Worm (Caenorhabditis elegans): Measurements from ENCODE around the gene srd-67.
A peak's percentile ranks its signal among the peaks of the same experiment; 100 is the strongest.

Gene srd-67

DNA sequence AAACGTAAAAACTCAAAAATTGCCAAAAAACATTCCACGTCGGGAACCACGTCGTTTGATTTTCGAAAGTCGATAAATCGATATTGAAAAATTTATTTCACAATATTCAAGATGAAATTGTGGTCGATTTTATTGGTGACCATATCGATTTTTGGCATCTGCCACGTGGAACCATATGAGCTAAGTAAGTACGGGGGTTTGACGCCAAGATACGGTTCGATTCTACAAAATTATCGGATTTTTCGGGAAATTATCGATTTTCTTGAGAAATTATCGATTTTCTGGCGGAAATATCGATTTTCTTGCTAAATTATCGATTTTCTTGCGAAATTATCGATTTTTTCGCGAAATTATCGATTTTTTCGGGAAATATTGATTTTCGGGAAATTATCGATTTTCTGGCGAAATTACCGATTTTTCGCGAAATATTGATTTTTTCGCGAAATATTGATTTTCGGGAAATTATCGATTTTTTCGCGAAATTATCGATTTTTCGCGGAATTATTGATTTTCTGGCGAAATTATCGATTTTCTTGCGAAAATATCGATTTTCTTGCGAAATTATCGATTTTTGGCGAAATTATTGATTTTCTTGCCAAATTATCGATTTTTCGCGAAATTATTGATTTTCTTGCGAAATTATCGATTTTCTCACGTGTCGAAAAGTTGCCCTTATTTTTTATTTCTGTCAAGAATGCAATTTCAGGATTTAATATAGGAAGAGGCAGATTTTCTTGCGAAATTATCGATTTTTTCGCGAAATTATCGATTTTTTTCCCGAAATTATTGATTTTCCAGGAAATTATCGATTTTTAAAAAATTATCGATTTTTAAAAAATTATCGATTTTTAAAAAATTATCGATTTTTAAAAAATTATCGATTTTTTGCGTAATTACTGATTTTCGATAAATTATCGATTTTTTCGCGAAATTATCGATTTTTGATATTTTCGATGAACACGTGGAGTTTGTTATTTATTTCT lies 36.6 kb upstream of the srd-67 start, which contains the start of gene Y54F10BM.3:
Gene Y54F10BM.3 (plus strand): TSS at position 51 of the 983 bp plus-strand sequence.
- TF ChIP-seq snpc-4 (tag; optimal IDR thresholded peaks at IDR 0.05), result no peak
- TF ChIP-seq ceh-39 (tag; optimal IDR thresholded peaks at IDR 0.05), result peak; percentile 25
- no peak for TF ChIP-seq nhr-76 (tag; optimal IDR thresholded peaks at IDR 0.05)
- peak; percentile 23 for TF ChIP-seq sptf-1 (tag; optimal IDR thresholded peaks at IDR 0.05)
- TF ChIP-seq ham-2 (GFP tag; optimal IDR thresholded peaks at IDR 0.05), result no peak
- TF ChIP-seq ceh-43 (GFP tag; optimal IDR thresholded peaks at IDR 0.05), result no peak
- TF ChIP-seq sem-2 (GFP tag; optimal IDR thresholded peaks at IDR 0.05), result no peak
- no peak for TF ChIP-seq zip-8 (tag; optimal IDR thresholded peaks at IDR 0.05)

DNA sequence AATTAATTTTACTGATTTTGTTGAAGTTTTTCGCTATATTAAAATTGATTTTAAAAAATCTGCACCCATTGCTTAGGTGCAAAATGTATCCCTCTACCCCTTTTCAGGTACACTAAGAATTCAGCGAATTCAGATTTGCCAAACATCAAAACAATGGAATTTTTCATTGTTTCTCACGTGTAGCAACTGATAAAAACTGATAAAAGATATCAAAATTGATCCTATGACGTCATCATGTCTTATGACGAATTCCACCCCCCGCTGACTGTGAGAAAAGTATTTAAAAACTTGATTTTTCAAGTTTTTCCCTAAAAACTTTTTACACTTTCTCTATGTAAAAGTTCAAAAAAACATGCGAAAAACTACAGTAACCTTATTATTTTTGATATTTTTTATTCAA lies 34.9 kb upstream of the srd-67 start, which contains the start of gene Y54F10BM.22:
Gene Y54F10BM.22 (plus strand): TSS at position 331 of the 400 bp plus-strand sequence.
- TF ChIP-seq zip-8 (tag; optimal IDR thresholded peaks at IDR 0.05) (peak; percentile 8), tbx-8 (GFP tag; optimal IDR thresholded peaks at IDR 0.05) (no peak)

DNA sequence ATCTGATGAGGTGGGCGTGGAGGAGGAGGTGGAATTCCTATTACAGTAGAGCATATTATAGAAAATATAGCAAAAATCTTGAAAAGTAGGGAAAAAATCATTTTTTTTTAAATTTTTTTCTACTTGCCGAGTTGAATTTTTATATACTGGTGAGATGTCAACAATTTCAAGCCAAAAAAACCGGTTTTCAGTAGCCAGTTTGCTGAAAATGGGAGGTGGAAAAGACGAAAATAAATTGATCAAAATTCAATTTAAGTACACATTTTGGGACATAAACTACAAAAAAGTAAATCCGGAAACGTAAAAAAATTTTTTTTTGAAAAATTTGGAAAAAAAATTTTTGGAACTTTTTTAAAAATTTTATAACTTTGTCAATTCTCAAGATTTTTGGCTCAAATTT lies 33.8 kb upstream of the srd-67 start, which contains the start of gene Y54F10BM.23:
Gene Y54F10BM.23 (minus strand): TSS at position 101 of the 400 bp plus-strand sequence.
- TF ChIP-seq ceh-43 (GFP tag; optimal IDR thresholded peaks at IDR 0.05) (no peak), lin-13 (tag; optimal IDR thresholded peaks at IDR 0.05) (no peak), ces-1 (GFP tag; optimal IDR thresholded peaks at IDR 0.05) (no peak), ham-2 (GFP tag; optimal IDR thresholded peaks at IDR 0.05) (no peak), lin-32 (GFP tag; optimal IDR thresholded peaks at IDR 0.05) (no peak), nhr-237 (tag; optimal IDR thresholded peaks at IDR 0.05) (no peak), ztf-11 (tag; optimal IDR thresholded peaks at IDR 0.05) (no peak), mls-2 (tag; optimal IDR thresholded peaks at IDR 0.05) (no peak), drap-1 (GFP tag; optimal IDR thresholded peaks at IDR 0.05) (no peak), cnd-1 (tag; optimal IDR thresholded peaks at IDR 0.05) (no peak), unc-39 (tag; optimal IDR thresholded peaks at IDR 0.05) (no peak), nhr-2 (tag; optimal IDR thresholded peaks at IDR 0.05) (no peak), blmp-1 (tag; optimal IDR thresholded peaks at IDR 0.05) (no peak), unc-120 (tag; optimal IDR thresholded peaks at IDR 0.05; ENCODE audit: poor library complexity, severe bottlenecking) (no peak), nhr-12 (tag; optimal IDR thresholded peaks at IDR 0.05) (no peak), mab-5 (tag; optimal IDR thresholded peaks at IDR 0.05) (no peak), nhr-28 (tag; optimal IDR thresholded peaks at IDR 0.05) (no peak), tbx-8 (GFP tag; optimal IDR thresholded peaks at IDR 0.05) (no peak), flh-1 (GFP tag; optimal IDR thresholded peaks at IDR 0.05) (no peak), hlh-1 (tag; optimal IDR thresholded peaks at IDR 0.05) (no peak)

DNA sequence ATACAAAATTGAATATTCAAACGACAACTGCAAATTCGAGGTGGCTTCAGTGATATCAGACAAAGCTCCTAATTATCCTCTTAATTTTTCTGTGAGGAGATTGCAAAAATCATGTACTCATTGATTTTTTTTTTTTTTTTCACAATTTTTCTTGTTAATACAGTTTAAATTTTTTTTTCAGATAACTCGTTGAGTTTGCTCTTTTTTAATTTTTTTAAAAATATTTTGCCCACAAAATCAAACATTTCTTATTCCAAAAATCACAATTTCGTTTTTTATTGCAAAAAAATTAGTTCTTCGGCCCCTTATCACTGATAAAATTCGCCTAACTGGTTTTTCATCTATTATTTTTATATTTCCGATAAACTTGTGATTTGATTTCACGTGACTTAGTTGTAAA lies 31.2 kb upstream of the srd-67 start, which contains the start of gene Y54F10BM.21:
Gene Y54F10BM.21 (plus strand): TSS at position 301 of the 400 bp plus-strand sequence.
- no peak for TF ChIP-seq cnd-1 (tag; optimal IDR thresholded peaks at IDR 0.05)
- TF ChIP-seq hlh-1 (tag; optimal IDR thresholded peaks at IDR 0.05), result no peak
- TF ChIP-seq mab-5 (tag; optimal IDR thresholded peaks at IDR 0.05), result no peak
- no peak for TF ChIP-seq mls-2 (tag; optimal IDR thresholded peaks at IDR 0.05)
- TF ChIP-seq unc-120 (tag; optimal IDR thresholded peaks at IDR 0.05; ENCODE audit: poor library complexity, severe bottlenecking), result no peak
- no peak for TF ChIP-seq elt-1 (tag; optimal IDR thresholded peaks at IDR 0.05; ENCODE audit: borderline replicate concordance, insufficient read depth)
- no peak for TF ChIP-seq unc-39 (tag; optimal IDR thresholded peaks at IDR 0.05)
- no peak for TF ChIP-seq nhr-2 (tag; optimal IDR thresholded peaks at IDR 0.05)
- TF ChIP-seq sem-2 (GFP tag; optimal IDR thresholded peaks at IDR 0.05), result no peak
- no peak for TF ChIP-seq lsy-2 (tag; optimal IDR thresholded peaks at IDR 0.05)
- TF ChIP-seq pha-4 (tag; optimal IDR thresholded peaks at IDR 0.05), result no peak
- no peak for TF ChIP-seq snpc-4 (tag; optimal IDR thresholded peaks at IDR 0.05)
- TF ChIP-seq ces-1 (GFP tag; optimal IDR thresholded peaks at IDR 0.05), result no peak
- TF ChIP-seq ztf-11 (tag; optimal IDR thresholded peaks at IDR 0.05), result no peak
- no peak for TF ChIP-seq ceh-43 (GFP tag; optimal IDR thresholded peaks at IDR 0.05)

DNA sequence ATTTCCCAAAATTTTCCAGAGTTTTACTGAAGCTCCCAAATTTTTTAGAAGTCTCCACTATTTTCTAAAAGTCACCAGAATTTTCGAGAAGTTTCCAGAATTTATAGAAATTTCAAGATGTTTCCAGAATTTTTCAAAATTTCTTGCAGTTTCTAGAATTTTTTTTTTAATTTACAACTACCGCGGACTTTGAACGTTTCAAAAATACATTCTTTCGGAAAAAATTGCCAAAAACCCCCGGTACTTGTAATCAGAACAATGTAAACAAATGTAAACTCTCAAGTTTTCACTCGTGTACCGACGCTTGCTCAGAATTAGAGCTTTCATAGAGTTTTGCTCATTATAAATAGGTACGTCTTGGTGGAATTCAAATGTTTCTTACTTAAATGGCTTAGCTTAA lies 27.1 kb upstream of the srd-67 start, which contains the start of gene fbxa-39:
Gene fbxa-39 (plus strand): TSS at position 301 of the 400 bp plus-strand sequence.
- TF ChIP-seq nhr-237 (tag; optimal IDR thresholded peaks at IDR 0.05) (no peak), M03D4.4 (tag; optimal IDR thresholded peaks at IDR 0.05) (no peak), snpc-4 (tag; optimal IDR thresholded peaks at IDR 0.05) (no peak), zip-8 (tag; optimal IDR thresholded peaks at IDR 0.05) (no peak), sem-2 (GFP tag; optimal IDR thresholded peaks at IDR 0.05) (no peak), lin-32 (GFP tag; optimal IDR thresholded peaks at IDR 0.05) (no peak)

Data from whole organism, mixed stage, embryonic.